Fruit fly (Drosophila melanogaster): ENCODE measurements around the gene Phf5a.
A peak's percentile ranks its signal among the peaks of the same experiment; 100 is the strongest.

Gene Phf5a

dm6 chr2L:6539623-6540381 is 49.2 kb upstream of the Phf5a start (continued):
- TF ChIP-seq CG18476 (GFP tag; optimal IDR thresholded peaks at IDR 0.05): no peak
- TF ChIP-seq CG2712 (tag; optimal IDR thresholded peaks at IDR 0.05): peak; percentile 15
- peak; percentile 39 for TF ChIP-seq CG8290 (GFP tag; optimal IDR thresholded peaks at IDR 0.05)
- peak in 1 of 2 experiments; percentile 86 for TF ChIP-seq CG8290 (tag; optimal IDR thresholded peaks at IDR 0.05)
- TF ChIP-seq dmrt99B (tag; optimal IDR thresholded peaks at IDR 0.05): peak; percentile 33
- peak; percentile 29; the same call in 1 of the 2 replicates for TF ChIP-seq Scr (GFP tag; IDR thresholded peaks at IDR 0.05; ENCODE audit: partially characterized antibody)
- TF ChIP-seq gt (GFP tag; IDR thresholded peaks at IDR 0.05): no peak
- peak; percentile 47 for TF ChIP-seq CG8388 (GFP tag; optimal IDR thresholded peaks at IDR 0.05)
- no peak for TF ChIP-seq CG4328 (GFP tag; optimal IDR thresholded peaks at IDR 0.05)
- peak; percentile 43 for TF ChIP-seq CG10979 (tag; optimal IDR thresholded peaks at IDR 0.05)
- TF ChIP-seq esg (GFP tag; conservative IDR thresholded peaks at IDR 0.05): peak; percentile 17; the same call in 1 of the 2 replicates
- TF ChIP-seq CG13775 (GFP tag; optimal IDR thresholded peaks at IDR 0.05): peak; percentile 1
- TF ChIP-seq CG3407 (GFP tag; optimal IDR thresholded peaks at IDR 0.05): peak; percentile 16
- peak; percentile 53 for TF ChIP-seq CG30403 (GFP tag; optimal IDR thresholded peaks at IDR 0.05)
- TF ChIP-seq CG9727 (GFP tag; optimal IDR thresholded peaks at IDR 0.05): peak; percentile 0
- no peak for TF ChIP-seq al (GFP tag; IDR thresholded peaks at IDR 0.05)
- no peak for TF ChIP-seq CG9215 (GFP tag; IDR thresholded peaks at IDR 0.05)
- no peak for TF ChIP-seq dan (GFP tag; IDR thresholded peaks at IDR 0.05)
- TF ChIP-seq CG1529 (GFP tag; optimal IDR thresholded peaks at IDR 0.05): peak; percentile 23
- TF ChIP-seq slp2 (GFP tag; optimal IDR thresholded peaks at IDR 0.05): no peak
- no peak for TF ChIP-seq CG5245 (GFP tag; optimal IDR thresholded peaks at IDR 0.05)
- peak; percentile 54 for TF ChIP-seq dmrt11E (tag; optimal IDR thresholded peaks at IDR 0.05)
- TF ChIP-seq CG17385 (GFP tag; optimal IDR thresholded peaks at IDR 0.05): peak; percentile 28
- no peak for TF ChIP-seq insv (GFP tag; optimal IDR thresholded peaks at IDR 0.05)
- no peak for TF ChIP-seq lilli (GFP tag; optimal IDR thresholded peaks at IDR 0.05)
- peak; percentile 23 for TF ChIP-seq CG2875 (GFP tag; optimal IDR thresholded peaks at IDR 0.05)
- TF ChIP-seq CG7556 (GFP tag; optimal IDR thresholded peaks at IDR 0.05): peak; percentile 39

dm6 chr2L:6536044-6536581 is 45.5 kb upstream of the Phf5a start:
- TF ChIP-seq CG7987 (GFP tag; optimal IDR thresholded peaks at IDR 0.05) (no peak), CG14710 (tag; optimal IDR thresholded peaks at IDR 0.05) (no peak), Vsx1 (GFP tag; optimal IDR thresholded peaks at IDR 0.05) (no peak), az2 (GFP tag; optimal IDR thresholded peaks at IDR 0.05) (no peak), ERR (GFP tag; optimal IDR thresholded peaks at IDR 0.05) (no peak), sens (GFP tag) (peak; percentile 22), Scr (GFP tag; IDR thresholded peaks at IDR 0.05; ENCODE audit: partially characterized antibody) (peak; percentile 47; the same call in 1 of the 2 replicates), Ada2b (GFP tag; IDR thresholded peaks at IDR 0.05) (no peak), tin (GFP tag; optimal IDR thresholded peaks at IDR 0.05) (no peak), nerfin-1 (tag; optimal IDR thresholded peaks at IDR 0.05) (no peak), z (GFP tag; IDR thresholded peaks at IDR 0.05) (peak; percentile 100), dm (GFP tag; optimal IDR thresholded peaks at IDR 0.05) (no peak), CG14667 (GFP tag; IDR thresholded peaks at IDR 0.05) (no peak), nau (GFP tag; optimal IDR thresholded peaks at IDR 0.05) (no peak), Oaz (GFP tag; IDR thresholded peaks at IDR 0.05) (no peak), Nf-YA (GFP tag; IDR thresholded peaks at IDR 0.05) (no peak; the same call in 1 of the 2 replicates), CTCF (GFP tag; optimal IDR thresholded peaks at IDR 0.05) (no peak), Dp (GFP tag; optimal IDR thresholded peaks at IDR 0.05) (no peak), Nf-YC (tag; optimal IDR thresholded peaks at IDR 0.05) (peak; percentile 97), hb (GFP tag; IDR thresholded peaks at IDR 0.05; ENCODE audit: partially characterized antibody) (no peak), CG7372 (GFP tag; IDR thresholded peaks at IDR 0.05) (no peak), CG12299 (tag; optimal IDR thresholded peaks at IDR 0.05) (no peak), CG10431 (GFP tag; optimal IDR thresholded peaks at IDR 0.05) (no peak), CG12071 (GFP tag; optimal IDR thresholded peaks at IDR 0.05) (no peak), ken (GFP tag; IDR thresholded peaks at IDR 0.05) (no peak)
